Fruit fly (Drosophila melanogaster): ENCODE results near the gene frc.

The frc gene

DNA sequence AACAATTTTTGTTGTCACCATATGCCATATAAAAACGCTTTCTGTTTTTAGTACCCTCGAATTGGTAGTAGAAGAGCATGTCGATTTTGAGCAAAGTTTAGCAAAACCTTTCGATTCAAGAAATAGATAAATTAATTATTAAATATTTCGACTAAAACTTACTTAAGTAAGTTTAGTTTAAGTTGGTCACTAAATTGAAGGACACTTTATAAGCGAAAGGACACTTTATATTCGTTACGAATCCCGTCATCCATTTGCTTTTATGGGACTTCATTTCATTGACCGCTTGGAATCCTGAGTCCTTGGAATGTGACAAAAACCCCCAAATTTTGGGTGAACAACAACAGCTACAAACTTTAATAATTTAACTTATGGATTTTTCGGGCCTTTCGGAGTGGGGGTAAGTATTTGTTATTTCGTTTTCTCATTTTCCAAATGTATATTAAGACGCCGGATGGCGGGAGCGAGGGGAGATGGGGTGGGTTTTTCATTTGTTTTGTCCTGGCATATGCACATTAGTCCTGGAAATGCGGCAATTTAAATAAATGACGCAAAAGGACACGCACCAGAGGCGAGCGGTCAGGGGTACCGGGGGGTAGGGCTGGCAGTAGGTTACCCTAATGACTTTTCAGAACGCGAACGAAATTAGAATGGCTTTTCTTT, 26.0 kb upstream of the frc start (continued):
- peak; percentile 33 for TF ChIP-seq CG15269 (tag; optimal IDR thresholded peaks at IDR 0.05)
- peak; percentile 48; the same call in 1 of the 3 replicates for TF ChIP-seq Dbx (GFP tag; IDR thresholded peaks at IDR 0.05)
- TF ChIP-seq CG18599 (GFP tag; optimal IDR thresholded peaks at IDR 0.05) = peak; percentile 69
- no peak for TF ChIP-seq chn (GFP tag; optimal IDR thresholded peaks at IDR 0.05)
- no peak for TF ChIP-seq p53 (GFP tag; optimal IDR thresholded peaks at IDR 0.05)
- 0 out of 3 replicates have a peak, but pooled peaks have one; percentile 35 for TF ChIP-seq CG17361 (GFP tag; IDR thresholded peaks at IDR 0.05)
- peak in 1 of 2 experiments; percentile 47 for TF ChIP-seq Hr51 (GFP tag; optimal IDR thresholded peaks at IDR 0.05)
- TF ChIP-seq nmo (GFP tag; optimal IDR thresholded peaks at IDR 0.05) = peak; percentile 20
- 0 out of 2 replicates have a peak, but pooled peaks have one; percentile 27 for TF ChIP-seq Atf6 (GFP tag; IDR thresholded peaks at IDR 0.05)
- TF ChIP-seq lmd (GFP tag; IDR thresholded peaks at IDR 0.05) = 0 out of 2 replicates have a peak, but pooled peaks have one; percentile 17
- peak; percentile 43 for TF ChIP-seq Ssrp (tag; optimal IDR thresholded peaks at IDR 0.05)
- TF ChIP-seq CG14050 (GFP tag; IDR thresholded peaks at IDR 0.05) = peak; percentile 49; the same call in 2 of the 3 replicates
- TF ChIP-seq CG2120 (GFP tag; optimal IDR thresholded peaks at IDR 0.05) = peak; percentile 42
- TF ChIP-seq wek (GFP tag; optimal IDR thresholded peaks at IDR 0.05) = no peak
- TF ChIP-seq Med (GFP tag) = peak; percentile 58
- peak; percentile 18 for TF ChIP-seq fd96Cb (tag; optimal IDR thresholded peaks at IDR 0.05)
- TF ChIP-seq Fer3 (tag; optimal IDR thresholded peaks at IDR 0.05) = peak; percentile 6
- TF ChIP-seq CG10147 (GFP tag; optimal IDR thresholded peaks at IDR 0.05) = peak; percentile 6
- TF ChIP-seq hkb (optimal IDR thresholded peaks at IDR 0.05) = no peak
- peak; percentile 59; the same call in 1 of the 2 replicates for TF ChIP-seq hkb (GFP tag; IDR thresholded peaks at IDR 0.05)
- peak; percentile 21 for TF ChIP-seq Hr3 (GFP tag; optimal IDR thresholded peaks at IDR 0.05)
- peak; percentile 76 for TF ChIP-seq Xrp1 (GFP tag; IDR thresholded peaks at IDR 0.05)
- TF ChIP-seq CG31441 (GFP tag; IDR thresholded peaks at IDR 0.05) = peak; percentile 52
- TF ChIP-seq pan (optimal IDR thresholded peaks at IDR 0.05) = no peak
- TF ChIP-seq pan (GFP tag; optimal IDR thresholded peaks at IDR 0.05 in 1 of 2, IDR thresholded peaks at IDR 0.05 in 1 of 2) = no peak
- TF ChIP-seq tgo (GFP tag; IDR thresholded peaks at IDR 0.05) = peak; percentile 19; the same call in 1 of the 3 replicates
- TF ChIP-seq CG11696 (GFP tag; IDR thresholded peaks at IDR 0.05) = 0 out of 2 replicates have a peak, but pooled peaks have one; percentile 19
- TF ChIP-seq exex (tag; optimal IDR thresholded peaks at IDR 0.05) = no peak
- peak; percentile 9 for TF ChIP-seq Hsf (GFP tag; optimal IDR thresholded peaks at IDR 0.05)
- peak; percentile 61; the same call in 1 of the 2 replicates for TF ChIP-seq onecut (GFP tag; IDR thresholded peaks at IDR 0.05)
- TF ChIP-seq Meics (GFP tag; optimal IDR thresholded peaks at IDR 0.05) = peak; percentile 39
- TF ChIP-seq CG6683 (GFP tag; optimal IDR thresholded peaks at IDR 0.05) = peak; percentile 11
- TF ChIP-seq Oli (tag; optimal IDR thresholded peaks at IDR 0.05) = peak; percentile 41
- peak; percentile 43 for TF ChIP-seq CG4360 (GFP tag; IDR thresholded peaks at IDR 0.05)
- peak; percentile 17 for TF ChIP-seq CG8388 (GFP tag; optimal IDR thresholded peaks at IDR 0.05)
- peak; percentile 40 for TF ChIP-seq CG10979 (tag; optimal IDR thresholded peaks at IDR 0.05)
- peak; percentile 20 for TF ChIP-seq BtbVII (GFP tag; optimal IDR thresholded peaks at IDR 0.05)
- no peak for TF ChIP-seq ato (GFP tag; IDR thresholded peaks at IDR 0.05; ENCODE audit: partially characterized antibody)
- no peak for TF ChIP-seq Opbp (GFP tag; IDR thresholded peaks at IDR 0.05; ENCODE audit: partially characterized antibody)
- TF ChIP-seq sisA (GFP tag; IDR thresholded peaks at IDR 0.05) = peak; percentile 54; the same call in 1 of the 2 replicates
- peak; percentile 56 for TF ChIP-seq CG18262 (tag; optimal IDR thresholded peaks at IDR 0.05)
- peak; percentile 45; the same call in 1 of the 2 replicates for TF ChIP-seq CG14441 (GFP tag; IDR thresholded peaks at IDR 0.05)
- TF ChIP-seq CG4404 (GFP tag; IDR thresholded peaks at IDR 0.05) = 0 out of 2 replicates have a peak, but pooled peaks have one; percentile 26
- peak; percentile 3 for TF ChIP-seq CG16815 (GFP tag; optimal IDR thresholded peaks at IDR 0.05)
- no peak for TF ChIP-seq zen2 (GFP tag; IDR thresholded peaks at IDR 0.05; ENCODE audit: partially characterized antibody)
- no peak for TF ChIP-seq HLH3B (GFP tag; IDR thresholded peaks at IDR 0.05)
- no peak for TF ChIP-seq CG2889 (GFP tag; IDR thresholded peaks at IDR 0.05)
- TF ChIP-seq CG11695 (GFP tag; IDR thresholded peaks at IDR 0.05) = peak; percentile 63; the same call in 2 of the 3 replicates
- peak; percentile 42; the same call in 1 of the 2 replicates for TF ChIP-seq E2f1 (GFP tag; IDR thresholded peaks at IDR 0.05)
